Worm (Caenorhabditis elegans) whole organism, young adult: ENCODE measurements around the gene F22F7.3.

Source experiments
- F57A8.1 ChIP-seq: fragments of 200-800 bp; sonication (Bioruptor generic); optimal IDR thresholded peaks from 2 replicates; lab custom pipeline; 2018; ENCODE audit warnings: mild to moderate bottlenecking, missing genetic modification characterization, moderate library complexity, missing compliant biosample characterization
- ama-1 ChIP-seq, 3 experiments: fragments of 150-350 bp in 1 of 3; sonication (generic microtip) in 2 of 3; optimal IDR thresholded peaks; 2 replicates each; lab custom pipeline; 2014 to 2018; ENCODE audit warnings: missing biosample characterization in 2 of 3, missing genetic modification characterization in 2 of 3, missing genetic modification reagents in 2 of 3
- attf-3 ChIP-seq: fragments of 200-800 bp; sonication (Bioruptor generic); conservative IDR thresholded peaks from 2 replicates; pipeline ENCODE4 v1.3.6; 2022; ENCODE audit warnings: missing genetic modification reagents, missing genetic modification characterization, missing compliant biosample characterization
- efl-1 ChIP-seq: fragments of 150-350 bp; optimal IDR thresholded peaks from 2 replicates; lab custom pipeline; 2014; ENCODE audit warnings: missing biosample characterization, missing genetic modification reagents, missing genetic modification characterization
- egl-44 ChIP-seq: fragments of 200-800 bp; sonication (Bioruptor generic); IDR thresholded peaks from 2 replicates; pipeline ENCODE4 v1.3.6; 2022; ENCODE audit warnings: missing genetic modification reagents, missing genetic modification characterization, missing compliant biosample characterization
- ets-4 ChIP-seq: fragments of 200-800 bp; sonication (Bioruptor generic); optimal IDR thresholded peaks from 2 replicates; lab custom pipeline; 2018; ENCODE audit warnings: mild to moderate bottlenecking, missing genetic modification characterization, missing compliant biosample characterization
- nhr-179 ChIP-seq: sonication (generic microtip); optimal IDR thresholded peaks from 2 replicates; lab custom pipeline; 2016; ENCODE audit warnings: mild to moderate bottlenecking, missing genetic modification characterization, missing compliant biosample characterization
- nhr-80 ChIP-seq: sonication (generic microtip); optimal IDR thresholded peaks from 2 replicates; lab custom pipeline; 2016; ENCODE audit warnings: missing genetic modification characterization, missing compliant biosample characterization
- nhr-90 ChIP-seq: sonication (generic microtip); optimal IDR thresholded peaks from 2 replicates; lab custom pipeline; 2016; ENCODE audit warnings: missing genotype, mild to moderate bottlenecking, missing genetic modification characterization, missing compliant biosample characterization
- snpc-3.4 ChIP-seq: sonication (generic microtip); optimal IDR thresholded peaks from 2 replicates; lab custom pipeline; 2017; ENCODE audit warnings: missing genetic modification characterization, mild to moderate bottlenecking, missing compliant biosample characterization, antibody characterized with exemption, moderate library complexity, missing genotype, missing genetic modification reagents
- unc-62 ChIP-seq: fragments of 150-350 bp; optimal IDR thresholded peaks from 2 replicates; lab custom pipeline; 2014; ENCODE audit warnings: missing biosample characterization, missing genetic modification reagents, missing genetic modification characterization

- no peak for TF ChIP-seq nhr-179 (tag; lab: Kevin White, UChicago)
- no peak for TF ChIP-seq nhr-90 (tag; lab: Kevin White, UChicago)
- no peak for TF ChIP-seq egl-44 (GFP tag; lab: Robert Waterston, UW)
- TF ChIP-seq ets-4 = no peak
- TF ChIP-seq unc-62 = no peak
- TF ChIP-seq ama-1 (optimal IDR thresholded peaks at IDR 0.05; lab: Kevin White, UChicago) = no peak
- no peak for TF ChIP-seq ama-1 (GFP tag; optimal IDR thresholded peaks at IDR 0.05; lab: Kevin White, UChicago)
- no peak for TF ChIP-seq efl-1 (GFP tag; lab: Kevin White, UChicago)
- TF ChIP-seq snpc-3.4 (tag; lab: Kevin White, UChicago) = no peak
- TF ChIP-seq F57A8.1 (GFP tag; lab: Kevin White, UChicago) = no peak
- no peak for TF ChIP-seq attf-3
- no peak for TF ChIP-seq nhr-80 (tag; lab: Kevin White, UChicago)
Observed at ce11 chrV:2138287-2138686, 27.8 kb downstream of the F22F7.3 start.
